Fruit fly (Drosophila melanogaster): Measurements from ENCODE around the gene Alp1.

The Alp1 gene

dm6 chr3L:21445704-21446103, 1.1 kb upstream of the Alp1 start, which contains the start of gene Syx7 (continued):
- no peak for TF ChIP-seq lola (GFP tag; optimal IDR thresholded peaks at IDR 0.05)
- TF ChIP-seq CG12744 (GFP tag; optimal IDR thresholded peaks at IDR 0.05), result peak; percentile 8
- peak; percentile 48 for TF ChIP-seq NC2β (GFP tag; optimal IDR thresholded peaks at IDR 0.05)
- peak; percentile 81 for TF ChIP-seq sens (GFP tag)
- no peak for TF ChIP-seq CG15011 (GFP tag; optimal IDR thresholded peaks at IDR 0.05)
- peak; percentile 96 for TF ChIP-seq pzg (GFP tag; optimal IDR thresholded peaks at IDR 0.05)
- peak; percentile 93 for TF ChIP-seq sd (tag; optimal IDR thresholded peaks at IDR 0.05)
- TF ChIP-seq CG10431 (GFP tag; optimal IDR thresholded peaks at IDR 0.05), result no peak
- TF ChIP-seq eyg (GFP tag; optimal IDR thresholded peaks at IDR 0.05), result no peak
- peak; percentile 52 for TF ChIP-seq CG17186 (GFP tag; optimal IDR thresholded peaks at IDR 0.05)
- no peak for TF ChIP-seq Hey (tag; optimal IDR thresholded peaks at IDR 0.05)
- peak; percentile 94 for TF ChIP-seq Dref (GFP tag; IDR thresholded peaks at IDR 0.05)
- peak; percentile 71 for TF ChIP-seq amos (GFP tag; IDR thresholded peaks at IDR 0.05; ENCODE audit: partially characterized antibody)
- no peak for TF ChIP-seq CG10147 (GFP tag; optimal IDR thresholded peaks at IDR 0.05)
- peak; percentile 51; the same call in 1 of the 3 replicates for TF ChIP-seq knrl (GFP tag; IDR thresholded peaks at IDR 0.05; ENCODE audit: partially characterized antibody)
- peak; percentile 17 for TF ChIP-seq Nf-YB (GFP tag; optimal IDR thresholded peaks at IDR 0.05)
- no peak for TF ChIP-seq shn (GFP tag; optimal IDR thresholded peaks at IDR 0.05)
- no peak for TF ChIP-seq CG14441 (GFP tag; IDR thresholded peaks at IDR 0.05)
- no peak for TF ChIP-seq CG11247 (GFP tag; IDR thresholded peaks at IDR 0.05)
- peak; percentile 97 for TF ChIP-seq CG10267 (tag; optimal IDR thresholded peaks at IDR 0.05)
- peak; percentile 15 for TF ChIP-seq CG4854 (GFP tag; optimal IDR thresholded peaks at IDR 0.05)
- peak; percentile 33 to 38 for TF ChIP-seq dpn (GFP tag; optimal IDR thresholded peaks at IDR 0.05)
- TF ChIP-seq pum (GFP tag; optimal IDR thresholded peaks at IDR 0.05), result no peak
- peak; percentile 32 for TF ChIP-seq tin (GFP tag; optimal IDR thresholded peaks at IDR 0.05)
- TF ChIP-seq CG16813 (GFP tag; IDR thresholded peaks at IDR 0.05; ENCODE audit: partially characterized antibody), result peak; percentile 29; the same call in 2 of the 3 replicates
- TF ChIP-seq Ssrp (tag; optimal IDR thresholded peaks at IDR 0.05), result no peak
- TF ChIP-seq CG6654 (GFP tag; optimal IDR thresholded peaks at IDR 0.05), result peak; percentile 48
- TF ChIP-seq Atf3 (GFP tag; optimal IDR thresholded peaks at IDR 0.05), result no peak
- no peak for TF ChIP-seq CG5953 (GFP tag; IDR thresholded peaks at IDR 0.05)
- TF ChIP-seq dysf (GFP tag; IDR thresholded peaks at IDR 0.05), result no peak
- TF ChIP-seq B-H2 (GFP tag; optimal IDR thresholded peaks at IDR 0.05), result peak; percentile 41
- no peak for TF ChIP-seq CG12299 (tag; optimal IDR thresholded peaks at IDR 0.05)
- TF ChIP-seq Lhr (GFP tag; optimal IDR thresholded peaks at IDR 0.05), result peak; percentile 44
- TF ChIP-seq ERR (GFP tag; optimal IDR thresholded peaks at IDR 0.05), result peak; percentile 33
- no peak for TF ChIP-seq ro (GFP tag; IDR thresholded peaks at IDR 0.05)
- no peak for TF ChIP-seq wek (GFP tag; optimal IDR thresholded peaks at IDR 0.05)
- peak; percentile 40 for TF ChIP-seq CG2712 (tag; optimal IDR thresholded peaks at IDR 0.05)
- no peak for TF ChIP-seq h (optimal IDR thresholded peaks at IDR 0.05)
- peak; percentile 92 for TF ChIP-seq nerfin-1 (tag; optimal IDR thresholded peaks at IDR 0.05)
- TF ChIP-seq CG6175 (GFP tag; IDR thresholded peaks at IDR 0.05), result no peak
- TF ChIP-seq CG9609 (GFP tag; optimal IDR thresholded peaks at IDR 0.05), result peak; percentile 38
- no peak for TF ChIP-seq MTF-1 (GFP tag; optimal IDR thresholded peaks at IDR 0.05; ENCODE audit: borderline replicate concordance)
- 0 out of 3 replicates have a peak, but pooled peaks have one; percentile 5 for TF ChIP-seq CG6791 (GFP tag; IDR thresholded peaks at IDR 0.05; ENCODE audit: partially characterized antibody)
- TF ChIP-seq CG34224 (GFP tag; IDR thresholded peaks at IDR 0.05; ENCODE audit: partially characterized antibody), result peak; percentile 62; the same call in 2 of the 3 replicates
- TF ChIP-seq ems (GFP tag; optimal IDR thresholded peaks at IDR 0.05), result peak; percentile 20
- no peak for TF ChIP-seq fd64A (GFP tag; optimal IDR thresholded peaks at IDR 0.05)
- peak; percentile 1 for TF ChIP-seq NfI (GFP tag; optimal IDR thresholded peaks at IDR 0.05)
- peak; percentile 100 for TF ChIP-seq Dp (GFP tag; optimal IDR thresholded peaks at IDR 0.05)
- no peak for TF ChIP-seq CG8924 (tag; optimal IDR thresholded peaks at IDR 0.05)
- no peak for TF ChIP-seq gt (GFP tag; IDR thresholded peaks at IDR 0.05)

All from whole organism, embryonic.